Worm (Caenorhabditis elegans) whole organism, mixed stage, embryonic: ENCODE data around the gene inos-1.

Source experiments
- blmp-1 ChIP-seq: fragments of 150-350 bp; optimal IDR thresholded peaks from 2 replicates; lab custom pipeline; 2014; ENCODE audit warnings: missing biosample characterization, missing genetic modification characterization
- flh-1 ChIP-seq: fragments of 200-800 bp; sonication (Bioruptor generic); optimal IDR thresholded peaks from 2 replicates; lab custom pipeline; 2018; ENCODE audit warnings: mild to moderate bottlenecking, missing genetic modification characterization, moderate library complexity, missing compliant biosample characterization
- hlh-1 ChIP-seq: fragments of 150-350 bp; optimal IDR thresholded peaks from 2 replicates; lab custom pipeline; 2014; ENCODE audit warnings: missing biosample characterization, missing genetic modification reagents, missing genetic modification characterization
- nhr-12 ChIP-seq: fragments of 150-350 bp; optimal IDR thresholded peaks from 2 replicates; lab custom pipeline; 2014; ENCODE audit warnings: missing biosample characterization, missing genetic modification characterization
- unc-120 ChIP-seq: sonication (generic microtip); optimal IDR thresholded peaks from 2 replicates; lab custom pipeline; 2017; ENCODE audit warnings: missing genetic modification characterization, missing compliant biosample characterization; ENCODE audit not compliant: poor library complexity, severe bottlenecking
- unc-39 ChIP-seq: fragments of 150-350 bp; optimal IDR thresholded peaks from 2 replicates; lab custom pipeline; 2014; ENCODE audit warnings: missing biosample characterization, missing genetic modification characterization
- unc-62 ChIP-seq: fragments of 150-350 bp; optimal IDR thresholded peaks from 2 replicates; lab custom pipeline; 2014; ENCODE audit warnings: missing biosample characterization, missing genetic modification reagents, missing genetic modification characterization

- TF ChIP-seq unc-62 (GFP tag; lab: Kevin White, UChicago) (no peak), blmp-1 (tag; lab: Kevin White, UChicago) (no peak), unc-39 (tag; lab: Kevin White, UChicago) (no peak), hlh-1 (peak; percentile 91), nhr-12 (no peak), unc-120 (tag; lab: Kevin White, UChicago) (peak; percentile 45), flh-1 (no peak)
These were observed 28.5 kb upstream of the inos-1 start, which contains the start of gene alh-8 for ce11 chrII:11728545-11729105.
